Worm (Caenorhabditis elegans) whole organism, L2 larva: ENCODE data around the gene K08E5.1.

Experiments used
- C34F6.9 ChIP-seq: fragments of 150-350 bp; optimal IDR thresholded peaks from 2 replicates; lab custom pipeline; 2014; ENCODE audit warnings: missing biosample characterization, missing genetic modification characterization
- F13H6.1 ChIP-seq: sonication (generic microtip); optimal IDR thresholded peaks from 2 replicates; lab custom pipeline; 2016; ENCODE audit warnings: missing genetic modification characterization, missing compliant biosample characterization
- R02D3.7 ChIP-seq: fragments of 150-350 bp; optimal IDR thresholded peaks from 2 replicates; lab custom pipeline; 2014; ENCODE audit warnings: missing biosample characterization, missing genetic modification characterization
- Y55F3AM.14 ChIP-seq: fragments of 200-800 bp; sonication (Bioruptor generic); optimal IDR thresholded peaks from 2 replicates; lab custom pipeline; 2018; ENCODE audit warnings: mild to moderate bottlenecking, missing genetic modification characterization, missing compliant biosample characterization
- ZK546.5 ChIP-seq: sonication (generic microtip); optimal IDR thresholded peaks from 2 replicates; lab custom pipeline; 2017; ENCODE audit warnings: missing biosample characterization, missing genetic modification characterization
- alr-1 ChIP-seq: fragments of 150-350 bp; optimal IDR thresholded peaks from 2 replicates; lab custom pipeline; 2014; ENCODE audit warnings: missing biosample characterization, missing genetic modification characterization
- aly-2 ChIP-seq: fragments of 150-350 bp; optimal IDR thresholded peaks from 2 replicates; lab custom pipeline; 2014; ENCODE audit warnings: missing biosample characterization, missing genetic modification characterization
- blmp-1 ChIP-seq: sonication (generic microtip); optimal IDR thresholded peaks from 2 replicates; lab custom pipeline; 2017; ENCODE audit warnings: missing genetic modification characterization, mild to moderate bottlenecking, missing compliant biosample characterization, antibody characterized with exemption, moderate library complexity; ENCODE audit not compliant: insufficient read depth
- ceh-82 ChIP-seq: fragments of 150-350 bp; optimal IDR thresholded peaks from 2 replicates; lab custom pipeline; 2014; ENCODE audit warnings: missing biosample characterization, missing genetic modification characterization
- crh-2 ChIP-seq: sonication (generic microtip); optimal IDR thresholded peaks from 2 replicates; lab custom pipeline; 2017; ENCODE audit warnings: missing biosample characterization, missing genetic modification characterization
- egl-27 ChIP-seq: sonication (generic microtip); optimal IDR thresholded peaks from 3 replicates; lab custom pipeline; 2017; ENCODE audit warnings: missing biosample characterization, missing genetic modification reagents, missing genetic modification characterization
- elt-3 ChIP-seq: sonication (generic microtip); optimal IDR thresholded peaks from 2 replicates; lab custom pipeline; 2017; ENCODE audit warnings: missing biosample characterization, missing genetic modification characterization
- fos-1 ChIP-seq: fragments of 150-350 bp; optimal IDR thresholded peaks from 2 replicates; lab custom pipeline; 2014; ENCODE audit warnings: missing biosample characterization, missing genetic modification characterization
- gmeb-1 ChIP-seq: fragments of 150-350 bp; optimal IDR thresholded peaks from 2 replicates; lab custom pipeline; 2014; ENCODE audit warnings: missing biosample characterization, missing genetic modification characterization
- lin-11 ChIP-seq: fragments of 150-350 bp; sonication (generic microtip); optimal IDR thresholded peaks from 2 replicates; lab custom pipeline; 2014; ENCODE audit warnings: missing biosample characterization, missing genetic modification characterization, inconsistent platforms, mixed read lengths
- lsy-2 ChIP-seq, 2 experiments: fragments of 150-350 bp in 1 of 2; sonication (generic microtip) in 1 of 2; optimal IDR thresholded peaks; 2 replicates each; lab custom pipeline; 2014 to 2017; ENCODE audit warnings: missing biosample characterization in 2 of 2, missing genetic modification characterization in 2 of 2
- mbf-1 ChIP-seq: sonication (generic microtip); optimal IDR thresholded peaks from 2 replicates; lab custom pipeline; 2017; ENCODE audit warnings: missing biosample characterization, missing genetic modification characterization
- nhr-10 ChIP-seq: sonication (generic microtip); optimal IDR thresholded peaks from 2 replicates; lab custom pipeline; 2017; ENCODE audit warnings: missing biosample characterization, missing genetic modification characterization
- nhr-11 ChIP-seq: fragments of 150-350 bp; optimal IDR thresholded peaks from 2 replicates; lab custom pipeline; 2014; ENCODE audit warnings: missing biosample characterization, missing genetic modification characterization
- nhr-23 ChIP-seq: fragments of 150-350 bp; optimal IDR thresholded peaks from 2 replicates; lab custom pipeline; 2014; ENCODE audit warnings: missing biosample characterization, missing genetic modification reagents, missing genetic modification characterization
- nhr-237 ChIP-seq: fragments of 150-350 bp; optimal IDR thresholded peaks from 2 replicates; lab custom pipeline; 2014; ENCODE audit warnings: missing biosample characterization, missing genetic modification characterization
- peb-1 ChIP-seq: fragments of 150-350 bp; optimal IDR thresholded peaks from 2 replicates; lab custom pipeline; 2014; ENCODE audit warnings: missing biosample characterization, missing genetic modification characterization
- sem-4 ChIP-seq: fragments of 150-350 bp; optimal IDR thresholded peaks from 2 replicates; lab custom pipeline; 2014; ENCODE audit warnings: missing biosample characterization, missing genetic modification reagents, missing genetic modification characterization
- sma-9 ChIP-seq, 2 experiments: fragments of 150-350 bp in 1 of 2; sonication (generic microtip) in 1 of 2; optimal IDR thresholded peaks; 2 replicates each; lab custom pipeline; 2014 to 2016; ENCODE audit warnings: missing genetic modification characterization in 2 of 2, mild to moderate bottlenecking in 1 of 2, missing biosample characterization in 1 of 2, missing compliant biosample characterization in 1 of 2, missing genetic modification reagents in 1 of 2, moderate library complexity in 1 of 2
- unc-39 ChIP-seq: fragments of 150-350 bp; optimal IDR thresholded peaks from 2 replicates; lab custom pipeline; 2014; ENCODE audit warnings: missing biosample characterization, missing genetic modification characterization
- unc-55 ChIP-seq: fragments of 150-350 bp; sonication (generic microtip); optimal IDR thresholded peaks from 3 replicates; lab custom pipeline; 2014; ENCODE audit warnings: missing biosample characterization, missing genetic modification reagents, missing genetic modification characterization
- ztf-1 ChIP-seq: fragments of 200-800 bp; sonication (Bioruptor generic); conservative IDR thresholded peaks from 2 replicates; pipeline ENCODE4 v1.3.6; 2022; ENCODE audit warnings: missing genetic modification characterization, missing compliant biosample characterization
- ztf-11 ChIP-seq: sonication (generic microtip); optimal IDR thresholded peaks from 2 replicates; lab custom pipeline; 2017; ENCODE audit warnings: missing biosample characterization, missing genetic modification characterization
- ztf-4 ChIP-seq: fragments of 150-350 bp; optimal IDR thresholded peaks from 2 replicates; lab custom pipeline; 2014; ENCODE audit warnings: missing biosample characterization, missing genetic modification characterization

The K08E5.1 gene

ce11 chrIII:10150710-10151109 lies 4.1 kb upstream of the K08E5.1 start:
- TF ChIP-seq lsy-2 (tag; optimal IDR thresholded peaks at IDR 0.05; lab: Kevin White, UChicago) (peak in 1 of 2 experiments; percentile 38), ztf-1 (GFP tag; lab: Robert Waterston, UW) (no peak), sma-9 (GFP tag; optimal IDR thresholded peaks at IDR 0.05; lab: Kevin White, UChicago) (peak; percentile 35), sma-9 (tag; optimal IDR thresholded peaks at IDR 0.05; lab: Kevin White, UChicago) (no peak), lin-11 (tag; lab: Kevin White, UChicago) (peak; percentile 19), elt-3 (tag; lab: Kevin White, UChicago) (no peak), C34F6.9 (peak; percentile 30)

- TF ChIP-seq lsy-2 (tag; optimal IDR thresholded peaks at IDR 0.05; lab: Kevin White, UChicago) (no peak), F13H6.1 (tag; lab: Kevin White, UChicago) (no peak), peb-1 (tag; lab: Kevin White, UChicago) (no peak), ceh-82 (tag; lab: Kevin White, UChicago) (no peak), unc-55 (GFP tag; lab: Kevin White, UChicago) (no peak)
Observed at ce11 chrIII:10149910-10150309, 3.3 kb upstream of the K08E5.1 start.

ce11 chrIII:10140732-10141131 lies 5.9 kb downstream of the K08E5.1 start, which contains the start of gene K08E5.6:
TSS of gene K08E5.6 (plus strand) at chrIII:10141032.
- TF ChIP-seq ztf-4 (tag; lab: Kevin White, UChicago) = no peak
- TF ChIP-seq ztf-11 = no peak
- TF ChIP-seq sma-9 (GFP tag; optimal IDR thresholded peaks at IDR 0.05; lab: Kevin White, UChicago) = no peak
- TF ChIP-seq sma-9 (tag; optimal IDR thresholded peaks at IDR 0.05; lab: Kevin White, UChicago) = no peak
- no peak for TF ChIP-seq nhr-237 (tag; lab: Kevin White, UChicago)
- no peak for TF ChIP-seq nhr-23 (tag; lab: Kevin White, UChicago)
- TF ChIP-seq nhr-10 = no peak
- no peak for TF ChIP-seq R02D3.7 (tag; lab: Kevin White, UChicago)
- no peak for TF ChIP-seq ceh-82 (tag; lab: Kevin White, UChicago)
- no peak for TF ChIP-seq ZK546.5 (tag; lab: Kevin White, UChicago)
- no peak for TF ChIP-seq unc-39 (tag; lab: Kevin White, UChicago)
- TF ChIP-seq egl-27 (tag; lab: Kevin White, UChicago) = no peak

ce11 chrIII:10136778-10137177 lies 9.8 kb downstream of the K08E5.1 start, which contains the start of gene ZK1128.7:
TSS of gene ZK1128.7 (plus strand) at chrIII:10137006.
- no peak for TF ChIP-seq Y55F3AM.14 (GFP tag; lab: Kevin White, UChicago)
- no peak for TF ChIP-seq ztf-4 (tag; lab: Kevin White, UChicago)
- no peak for TF ChIP-seq gmeb-1 (tag; lab: Kevin White, UChicago)
- peak; percentile 15 for TF ChIP-seq C34F6.9
- no peak for TF ChIP-seq nhr-11 (tag; lab: Kevin White, UChicago)
- TF ChIP-seq mbf-1 (tag; lab: Kevin White, UChicago) = no peak
- TF ChIP-seq elt-3 (tag; lab: Kevin White, UChicago) = no peak
- TF ChIP-seq unc-55 (GFP tag; lab: Kevin White, UChicago) = peak; percentile 36
- TF ChIP-seq sma-9 (GFP tag; optimal IDR thresholded peaks at IDR 0.05; lab: Kevin White, UChicago) = peak; percentile 20
- TF ChIP-seq sma-9 (tag; optimal IDR thresholded peaks at IDR 0.05; lab: Kevin White, UChicago) = no peak
- TF ChIP-seq alr-1 (tag; lab: Kevin White, UChicago) = no peak
- TF ChIP-seq lsy-2 (tag; optimal IDR thresholded peaks at IDR 0.05; lab: Kevin White, UChicago) = peak in 1 of 2 experiments; percentile 30
- no peak for TF ChIP-seq aly-2 (tag; lab: Kevin White, UChicago)
- TF ChIP-seq ztf-11 = no peak
- TF ChIP-seq F13H6.1 (tag; lab: Kevin White, UChicago) = peak; percentile 43
- TF ChIP-seq nhr-10 = no peak
- no peak for TF ChIP-seq sem-4 (tag; lab: Kevin White, UChicago)
- TF ChIP-seq blmp-1 (tag; lab: Kevin White, UChicago) = peak; percentile 22
- TF ChIP-seq, all 48 proteins: peak for 6

- TF ChIP-seq alr-1 (tag; lab: Kevin White, UChicago) (no peak), crh-2 (peak; percentile 38), fos-1 (tag; lab: Kevin White, UChicago) (peak; percentile 88)
Observed at ce11 chrIII:10134517-10134916, 12.1 kb downstream of the K08E5.1 start.
